Worm (Caenorhabditis elegans): ENCODE measurements around the gene idpp-13.

- TF ChIP-seq bed-3 (GFP tag; optimal IDR thresholded peaks at IDR 0.05) (no peak), unc-62 (GFP tag; optimal IDR thresholded peaks at IDR 0.05) (no peak)
Observed at ce11 chrIII:896904-897303, 19.9 kb downstream of the idpp-13 start.
